Worm (Caenorhabditis elegans): ENCODE data around the gene flr-1.

DNA sequence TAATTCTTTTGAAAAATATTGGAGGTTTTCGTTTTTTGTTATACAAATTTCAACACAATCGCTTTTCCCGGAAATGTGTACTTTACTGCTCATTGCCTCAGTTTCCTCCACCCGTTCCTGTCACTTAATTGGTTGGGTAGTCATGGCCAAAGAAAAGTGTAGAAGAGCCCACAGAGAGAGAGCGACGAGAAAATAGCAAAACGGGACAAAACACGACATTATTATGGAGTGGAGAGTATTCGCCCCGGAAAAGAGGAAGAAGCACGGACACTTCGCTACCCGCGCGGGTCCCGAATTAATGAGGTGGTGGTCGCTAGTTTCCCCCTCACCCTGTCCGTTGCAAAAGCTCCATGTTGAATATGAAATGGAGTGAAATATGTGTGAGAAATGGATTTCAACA is 47.5 kb upstream of the flr-1 start:
- TF ChIP-seq T22C8.4 (GFP tag; IDR thresholded peaks at IDR 0.05) = no peak
- TF ChIP-seq ztf-23 (GFP tag; IDR thresholded peaks at IDR 0.05) = no peak
- TF ChIP-seq flt-1 (GFP tag; IDR thresholded peaks at IDR 0.05) = peak; percentile 19; the same call in 1 of the 2 replicates

Data from whole organism, midembryonic.